Worm (Caenorhabditis elegans) whole organism, L1 larva: Measurements from ENCODE around the gene Y45F10C.2.

Experiments used
- aly-2 ChIP-seq: fragments of 150-350 bp; optimal IDR thresholded peaks from 2 replicates; lab custom pipeline; 2014; ENCODE audit warnings: missing biosample characterization, missing genetic modification characterization
- ces-1 ChIP-seq: fragments of 150-350 bp; optimal IDR thresholded peaks from 2 replicates; lab custom pipeline; 2014; ENCODE audit warnings: missing biosample characterization, missing genetic modification reagents, missing genetic modification characterization
- egl-27 ChIP-seq, 2 experiments: fragments of 150-350 bp in 1 of 2; sonication (generic microtip); optimal IDR thresholded peaks; 3 replicates each; lab custom pipeline; 2017 to 2018; ENCODE audit warnings: missing biosample characterization in 2 of 2, missing genetic modification characterization in 2 of 2, missing genetic modification reagents in 2 of 2
- elt-2 ChIP-seq: sonication (generic microtip); optimal IDR thresholded peaks from 2 replicates; lab custom pipeline; 2016; ENCODE audit warnings: missing genetic modification characterization, mild to moderate bottlenecking, inconsistent platforms, missing compliant biosample characterization, missing genetic modification reagents
- lin-13 ChIP-seq: fragments of 150-350 bp; optimal IDR thresholded peaks from 2 replicates; lab custom pipeline; 2014; ENCODE audit warnings: missing biosample characterization, missing genetic modification reagents, missing genetic modification characterization
- mep-1 ChIP-seq: fragments of 150-350 bp; optimal IDR thresholded peaks from 2 replicates; lab custom pipeline; 2014; ENCODE audit warnings: missing biosample characterization, missing genetic modification characterization
- unc-130 ChIP-seq: fragments of 150-350 bp; optimal IDR thresholded peaks from 2 replicates; lab custom pipeline; 2017; ENCODE audit warnings: missing biosample characterization, missing genetic modification characterization, inconsistent platforms
- unc-98 ChIP-seq: fragments of 200-800 bp; sonication (Bioruptor generic); IDR thresholded peaks from 2 replicates; pipeline ENCODE4 v1.3.6; 2022; ENCODE audit warnings: missing genetic modification characterization, missing compliant biosample characterization
- ztf-11 ChIP-seq, 2 experiments: sonication (generic microtip); optimal IDR thresholded peaks; 2 replicates each; lab custom pipeline; 2016 to 2017; ENCODE audit warnings: missing genetic modification characterization in 2 of 2, missing biosample characterization in 1 of 2, missing compliant biosample characterization in 1 of 2

DNA sequence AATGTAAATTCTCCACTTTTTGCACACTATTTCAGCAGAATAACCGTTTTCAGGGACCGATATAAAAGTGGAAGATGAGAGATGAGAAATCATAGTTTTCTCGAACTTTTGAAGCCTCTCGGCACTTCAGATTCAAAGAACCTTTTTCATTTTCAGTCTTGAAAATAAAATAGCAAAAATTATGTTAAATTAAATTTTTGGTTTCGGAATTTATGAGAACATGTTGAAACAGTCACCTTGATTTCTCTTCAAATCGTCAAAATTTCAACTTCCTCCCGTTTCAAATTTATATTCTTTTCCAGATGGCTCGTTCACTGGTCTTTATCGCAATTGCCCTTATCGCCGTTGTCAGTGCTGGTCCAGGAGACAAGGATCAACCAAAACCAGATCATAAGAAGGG is 16.2 kb upstream of the Y45F10C.2 start, which contains the start of gene srlf-26:
- TF ChIP-seq lin-13 (GFP tag; lab: Kevin White, UChicago) (no peak), egl-27 (tag; optimal IDR thresholded peaks at IDR 0.05; lab: Kevin White, UChicago) (no peak), ces-1 (GFP tag; lab: Kevin White, UChicago) (no peak), mep-1 (tag; lab: Kevin White, UChicago) (no peak), aly-2 (no peak), elt-2 (tag; lab: Kevin White, UChicago) (no peak), unc-98 (no peak), ztf-11 (tag; optimal IDR thresholded peaks at IDR 0.05; lab: Kevin White, UChicago) (no peak), unc-130 (tag; lab: Kevin White, UChicago) (no peak)
